Worm (Caenorhabditis elegans) whole organism, midembryonic: ENCODE measurements around the gene C54F6.19.

Experiments used
- T22C8.4 ChIP-seq: fragments of 200-800 bp; sonication (Bioruptor generic); IDR thresholded peaks from 2 replicates; pipeline ENCODE4 v1.3.6; 2022; ENCODE audit warnings: missing genetic modification characterization, missing compliant biosample characterization
- cog-1 ChIP-seq: sonication (generic microtip); optimal IDR thresholded peaks from 2 replicates; lab custom pipeline; 2016; ENCODE audit warnings: missing genetic modification characterization, missing compliant biosample characterization
- flt-1 ChIP-seq: fragments of 200-800 bp; sonication (Bioruptor generic); IDR thresholded peaks from 2 replicates; pipeline ENCODE4 v1.3.6; 2022; ENCODE audit warnings: missing genetic modification characterization, missing compliant biosample characterization
- klf-2 ChIP-seq: fragments of 200-800 bp; sonication (Bioruptor generic); conservative IDR thresholded peaks from 2 replicates; pipeline ENCODE4 v1.3.6; 2022; ENCODE audit warnings: missing genetic modification reagents, missing genetic modification characterization, missing compliant biosample characterization
- med-1 ChIP-seq: sonication (generic microtip); optimal IDR thresholded peaks from 2 replicates; lab custom pipeline; 2017; ENCODE audit warnings: missing genetic modification characterization, mild to moderate bottlenecking, missing compliant biosample characterization, antibody characterized with exemption, missing genetic modification reagents; ENCODE audit not compliant: insufficient read depth
- ref-1 ChIP-seq: fragments of 200-800 bp; sonication (Bioruptor generic); conservative IDR thresholded peaks from 2 replicates; pipeline ENCODE4 v1.3.6; 2022; ENCODE audit warnings: missing genetic modification reagents, missing genetic modification characterization, missing compliant biosample characterization
- tab-1 ChIP-seq: fragments of 200-800 bp; sonication (Bioruptor generic); IDR thresholded peaks from 2 replicates; pipeline ENCODE4 v1.3.6; 2022; ENCODE audit warnings: missing genetic modification characterization, missing compliant biosample characterization
- ztf-23 ChIP-seq: fragments of 200-800 bp; sonication (Bioruptor generic); IDR thresholded peaks from 2 replicates; pipeline ENCODE4 v1.3.6; 2022; ENCODE audit warnings: missing genetic modification reagents, missing genetic modification characterization, missing compliant biosample characterization
- ztf-29 ChIP-seq: fragments of 200-800 bp; sonication (Bioruptor generic); IDR thresholded peaks from 2 replicates; pipeline ENCODE4 v1.3.6; 2022; ENCODE audit warnings: missing genetic modification reagents, missing genetic modification characterization, missing compliant biosample characterization

Gene C54F6.19

DNA sequence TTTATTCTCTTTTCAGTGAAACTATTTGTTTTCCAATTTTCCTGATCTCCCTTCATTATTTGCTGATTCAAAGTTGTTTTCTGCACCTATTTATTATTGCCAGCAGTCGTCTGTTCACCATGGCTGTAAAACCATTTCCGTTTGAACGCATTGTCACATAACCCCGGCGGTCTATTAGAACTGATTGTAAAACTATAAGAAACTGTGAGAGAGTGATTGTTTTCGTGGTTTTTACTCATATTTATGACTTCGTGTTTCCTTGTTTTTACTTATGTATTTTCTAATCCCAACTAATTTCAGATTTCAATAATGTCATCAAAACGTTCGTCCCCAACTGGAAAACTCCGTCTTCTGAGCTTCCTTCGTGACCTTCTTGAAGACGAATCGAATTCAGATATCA, 17.7 kb downstream of the C54F6.19 start, which contains the start of gene F19F10.1:
Gene F19F10.1, plus strand, starts transcription at position 301 of the 400 bp plus-strand sequence.
- TF ChIP-seq cog-1 (tag; lab: Kevin White, UChicago) (no peak), med-1 (GFP tag; lab: Kevin White, UChicago) (no peak), tab-1 (GFP tag; lab: Robert Waterston, UW) (no peak), ref-1 (no peak), klf-2 (GFP tag; lab: Robert Waterston, UW) (no peak), ztf-29 (GFP tag; lab: Robert Waterston, UW) (no peak), flt-1 (GFP tag; lab: Robert Waterston, UW) (no peak), T22C8.4 (GFP tag; lab: Robert Waterston, UW) (no peak), ztf-23 (GFP tag; lab: Robert Waterston, UW) (no peak)

DNA sequence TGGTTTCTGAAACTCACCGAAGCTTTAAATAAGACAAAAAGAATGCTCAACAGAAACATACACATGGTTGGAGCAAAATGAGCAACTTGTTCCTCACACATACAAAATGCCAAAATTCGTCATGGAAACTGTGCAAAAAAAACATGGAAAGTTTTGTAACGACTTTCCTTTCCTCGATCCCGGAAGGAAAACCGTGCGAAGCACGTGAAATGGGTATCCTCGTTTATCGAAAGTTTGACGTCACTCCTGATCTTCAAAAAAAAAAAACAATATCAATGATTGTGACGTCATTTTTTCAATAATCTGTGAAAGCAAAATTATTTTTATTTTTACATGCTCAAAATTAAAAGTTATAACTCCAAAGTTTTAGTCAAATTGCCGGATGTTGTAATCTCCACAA, 25.0 kb downstream of the C54F6.19 start, which contains the start of gene clec-212:
Gene clec-212, minus strand, starts transcription at position 101 of the 400 bp plus-strand sequence.
- TF ChIP-seq tab-1 (GFP tag; lab: Robert Waterston, UW) = no peak
- TF ChIP-seq ztf-29 (GFP tag; lab: Robert Waterston, UW) = no peak
- TF ChIP-seq cog-1 (tag; lab: Kevin White, UChicago) = no peak
- TF ChIP-seq flt-1 (GFP tag; lab: Robert Waterston, UW) = no peak
- no peak for TF ChIP-seq klf-2 (GFP tag; lab: Robert Waterston, UW)
- TF ChIP-seq ztf-23 (GFP tag; lab: Robert Waterston, UW) = no peak
- TF ChIP-seq T22C8.4 (GFP tag; lab: Robert Waterston, UW) = no peak
- no peak for TF ChIP-seq ref-1
- TF ChIP-seq med-1 (GFP tag; lab: Kevin White, UChicago) = no peak

DNA sequence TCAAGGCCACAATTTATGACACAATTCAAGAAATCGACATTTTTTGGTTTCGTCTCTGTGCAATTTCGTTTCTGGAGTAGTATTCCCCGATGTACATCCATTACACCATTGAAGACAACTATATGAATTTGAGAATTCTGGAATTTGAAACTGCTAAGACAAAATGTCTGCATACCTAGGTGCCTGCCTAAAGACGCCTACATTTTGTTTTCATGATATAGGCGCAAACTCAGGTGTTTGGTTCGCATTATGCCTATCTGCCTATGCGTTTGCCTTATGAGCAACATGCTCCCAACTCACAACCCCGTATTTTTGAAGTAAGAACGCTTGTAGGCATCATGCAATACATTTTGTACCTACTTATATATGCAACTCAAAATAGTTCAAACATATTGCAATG, 25.7 kb downstream of the C54F6.19 start, which contains the start of gene F19F10.14:
Gene F19F10.14, minus strand, starts transcription at position 101 of the 400 bp plus-strand sequence.
- TF ChIP-seq ztf-29 (GFP tag; lab: Robert Waterston, UW) = no peak
- no peak for TF ChIP-seq T22C8.4 (GFP tag; lab: Robert Waterston, UW)
- TF ChIP-seq ref-1 = no peak
- TF ChIP-seq ztf-23 (GFP tag; lab: Robert Waterston, UW) = no peak
- no peak for TF ChIP-seq klf-2 (GFP tag; lab: Robert Waterston, UW)
- no peak for TF ChIP-seq med-1 (GFP tag; lab: Kevin White, UChicago)
- TF ChIP-seq tab-1 (GFP tag; lab: Robert Waterston, UW) = no peak
- no peak for TF ChIP-seq cog-1 (tag; lab: Kevin White, UChicago)
- TF ChIP-seq flt-1 (GFP tag; lab: Robert Waterston, UW) = no peak

DNA sequence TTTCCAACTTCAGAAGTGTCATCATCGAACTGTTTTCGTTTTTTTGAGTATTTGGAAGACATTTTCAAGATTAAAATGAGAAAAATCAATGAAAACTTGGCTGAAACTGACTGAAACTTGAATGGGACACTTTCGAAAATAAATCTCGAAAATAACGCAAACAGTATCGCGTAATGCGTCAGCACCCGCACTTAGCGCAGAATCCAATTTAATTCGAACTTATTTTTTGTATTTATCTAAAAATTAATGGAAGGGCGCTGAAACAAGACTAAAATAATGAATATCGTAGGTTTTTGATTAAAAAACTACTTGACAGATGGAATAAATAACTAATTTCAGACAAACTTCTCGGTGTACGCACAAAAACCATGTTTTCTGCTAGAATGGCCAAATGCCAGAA, 30.3 kb downstream of the C54F6.19 start, which contains the start of the genes snu-66 and ints-9:
Gene snu-66, minus strand, starts transcription at position 108 of the 400 bp plus-strand sequence.
Gene ints-9, plus strand, starts transcription at position 240 of the 400 bp plus-strand sequence.
- no peak for TF ChIP-seq ztf-29 (GFP tag; lab: Robert Waterston, UW)

DNA sequence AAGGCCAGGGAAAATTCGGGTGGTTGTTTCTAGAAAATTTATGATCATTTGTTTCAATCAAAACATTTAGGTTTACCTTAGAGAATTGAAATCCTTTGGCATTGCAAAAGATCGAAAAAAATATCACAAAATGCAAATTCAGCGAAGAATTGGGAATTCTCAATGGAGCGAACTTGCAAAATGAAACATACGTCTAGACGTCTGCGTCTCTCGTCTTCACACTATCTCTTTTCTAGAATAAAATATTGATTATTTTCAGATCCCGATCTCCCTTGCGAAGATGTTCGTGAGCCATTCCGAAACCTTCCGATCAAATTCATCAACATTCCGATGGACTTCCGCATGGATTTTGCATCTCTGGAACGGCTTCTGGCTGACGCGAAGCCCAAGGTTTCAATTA, 35.1 kb downstream of the C54F6.19 start, which contains the start of gene ets-6:
Gene ets-6, minus strand, starts transcription at position 169 of the 400 bp plus-strand sequence.
- TF ChIP-seq cog-1 (tag; lab: Kevin White, UChicago) = no peak
- peak; percentile 67 for TF ChIP-seq T22C8.4 (GFP tag; lab: Robert Waterston, UW)

DNA sequence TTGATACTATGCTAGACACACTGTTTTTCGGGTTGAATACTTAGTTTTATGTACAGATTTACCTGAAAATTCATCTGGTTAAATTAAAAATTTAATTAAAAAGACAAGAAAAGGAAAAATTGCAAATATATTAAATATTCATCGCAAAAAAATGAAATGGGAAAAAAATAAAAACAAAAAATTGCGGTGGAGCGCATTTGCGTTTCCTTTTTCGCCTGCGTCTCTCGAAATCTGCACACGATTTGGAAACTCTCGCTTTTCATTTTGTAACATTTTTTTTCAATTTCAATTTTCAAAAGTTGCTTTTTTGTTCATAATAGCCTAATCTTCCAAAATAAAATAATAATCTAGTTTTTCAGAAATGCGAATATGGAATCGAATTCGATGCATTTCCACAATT, 42.4 kb downstream of the C54F6.19 start, which contains the start of the genes F19F10.11 and C50E3.5:
Gene F19F10.11, minus strand, starts transcription at position 68 of the 400 bp plus-strand sequence.
Gene C50E3.5, plus strand, starts transcription at position 360 of the 400 bp plus-strand sequence.
- no peak for TF ChIP-seq ztf-23 (GFP tag; lab: Robert Waterston, UW)
- TF ChIP-seq klf-2 (GFP tag; lab: Robert Waterston, UW) = no peak
- TF ChIP-seq med-1 (GFP tag; lab: Kevin White, UChicago) = no peak
- TF ChIP-seq ref-1 = no peak
- no peak for TF ChIP-seq ztf-29 (GFP tag; lab: Robert Waterston, UW)
- TF ChIP-seq tab-1 (GFP tag; lab: Robert Waterston, UW) = no peak
- TF ChIP-seq cog-1 (tag; lab: Kevin White, UChicago) = no peak
- no peak for TF ChIP-seq T22C8.4 (GFP tag; lab: Robert Waterston, UW)
- TF ChIP-seq flt-1 (GFP tag; lab: Robert Waterston, UW) = no peak

DNA sequence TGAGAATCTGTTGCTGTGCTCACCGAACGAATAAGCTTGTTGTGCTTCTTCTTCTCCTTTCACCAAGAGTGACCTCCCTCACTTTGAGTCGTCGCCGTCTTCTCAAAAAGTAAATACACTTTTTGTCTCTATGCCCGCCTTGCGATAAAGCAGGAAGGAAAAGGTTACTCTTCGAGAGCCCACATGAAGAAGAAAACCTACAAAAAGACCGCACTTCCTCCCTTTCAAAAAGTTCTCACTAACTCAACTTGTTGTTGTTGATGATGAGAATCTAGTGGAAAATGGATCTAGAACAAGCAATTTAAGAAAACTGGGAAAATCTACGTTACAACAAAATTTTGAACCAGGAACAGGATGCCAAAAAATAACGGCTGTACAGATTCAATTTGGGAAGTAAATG, 45.2 kb downstream of the C54F6.19 start, which contains the start of gene C50E3.6:
Gene C50E3.6, minus strand, starts transcription at position 101 of the 400 bp plus-strand sequence.
- no peak for TF ChIP-seq cog-1 (tag; lab: Kevin White, UChicago)
- no peak for TF ChIP-seq ztf-29 (GFP tag; lab: Robert Waterston, UW)
- no peak for TF ChIP-seq T22C8.4 (GFP tag; lab: Robert Waterston, UW)
- TF ChIP-seq klf-2 (GFP tag; lab: Robert Waterston, UW) = no peak
- no peak for TF ChIP-seq tab-1 (GFP tag; lab: Robert Waterston, UW)
- no peak for TF ChIP-seq flt-1 (GFP tag; lab: Robert Waterston, UW)
- no peak for TF ChIP-seq ref-1
- no peak for TF ChIP-seq med-1 (GFP tag; lab: Kevin White, UChicago)
- TF ChIP-seq ztf-23 (GFP tag; lab: Robert Waterston, UW) = no peak

DNA sequence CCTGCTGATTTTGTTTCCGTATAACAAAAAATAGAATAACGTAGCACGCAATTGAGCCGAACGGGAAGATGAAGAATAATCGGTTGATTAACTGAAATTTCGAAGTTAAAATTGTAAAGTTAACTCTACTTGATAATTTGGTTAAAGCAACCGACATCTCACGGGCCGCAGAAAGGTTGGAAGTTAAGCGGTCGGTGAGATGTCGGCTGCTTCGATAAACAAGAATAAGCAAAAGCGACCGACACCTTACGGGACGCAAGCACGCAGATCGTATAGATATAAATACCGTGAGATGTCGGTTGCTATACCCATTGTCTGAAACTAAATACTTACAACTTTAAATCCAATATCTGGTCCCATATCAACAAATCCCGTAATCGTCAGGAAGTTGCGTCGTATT, 49.8 kb downstream of the C54F6.19 start:
- no peak for TF ChIP-seq med-1 (GFP tag; lab: Kevin White, UChicago)
- TF ChIP-seq ztf-23 (GFP tag; lab: Robert Waterston, UW) = no peak
